Worm (Caenorhabditis elegans) whole organism, young adult: ENCODE measurements around the gene T22D1.17.

Experiments
- B0261.1 ChIP-seq: sonication (generic microtip); optimal IDR thresholded peaks from 2 replicates; lab custom pipeline; 2016; ENCODE audit warnings: mild to moderate bottlenecking, missing genetic modification characterization, moderate library complexity, missing compliant biosample characterization
- F10E7.11 ChIP-seq: sonication (generic microtip); optimal IDR thresholded peaks from 2 replicates; lab custom pipeline; 2017; ENCODE audit warnings: mild to moderate bottlenecking, missing genetic modification characterization, moderate library complexity, missing compliant biosample characterization
- F33H1.4 ChIP-seq: fragments of 200-800 bp; sonication (Bioruptor generic); IDR thresholded peaks from 2 replicates; pipeline ENCODE4 v1.3.6; 2022; ENCODE audit warnings: missing genetic modification reagents, missing genetic modification characterization, missing compliant biosample characterization
- F37B4.10 ChIP-seq: fragments of 200-800 bp; sonication (Bioruptor generic); IDR thresholded peaks from 2 replicates; pipeline ENCODE4 v1.3.6; 2022; ENCODE audit warnings: missing genetic modification characterization, missing compliant biosample characterization
- F55B11.4 ChIP-seq: sonication (generic microtip); optimal IDR thresholded peaks from 2 replicates; lab custom pipeline; 2016; ENCODE audit warnings: missing compliant biosample characterization, missing genetic modification characterization, borderline replicate concordance; ENCODE audit not compliant: insufficient read depth
- Y53F4B.3 ChIP-seq: fragments of 200-800 bp; sonication (Bioruptor generic); IDR thresholded peaks from 2 replicates; pipeline ENCODE4 v1.3.6; 2022; ENCODE audit warnings: missing genetic modification reagents, missing genetic modification characterization, missing compliant biosample characterization
- Y79H2A.3 ChIP-seq: fragments of 200-800 bp; sonication (Bioruptor generic); conservative IDR thresholded peaks from 2 replicates; pipeline ENCODE4 v1.3.6; 2022; ENCODE audit warnings: missing genetic modification reagents, missing genetic modification characterization, missing compliant biosample characterization
- ama-1 ChIP-seq, 3 experiments: fragments of 150-350 bp in 1 of 3; sonication (generic microtip) in 2 of 3; optimal IDR thresholded peaks; 2 replicates each; lab custom pipeline; 2014 to 2018; ENCODE audit warnings: missing biosample characterization in 2 of 3, missing genetic modification characterization in 2 of 3, missing genetic modification reagents in 2 of 3
- aptf-3 ChIP-seq: fragments of 200-800 bp; sonication (Bioruptor generic); IDR thresholded peaks from 2 replicates; pipeline ENCODE4 v1.3.6; 2022; ENCODE audit warnings: missing genetic modification characterization, missing compliant biosample characterization
- atf-7 ChIP-seq: sonication (generic microtip); optimal IDR thresholded peaks from 2 replicates; lab custom pipeline; 2017; ENCODE audit warnings: mild to moderate bottlenecking, missing genetic modification characterization, missing compliant biosample characterization
- athp-1 ChIP-seq: sonication (generic microtip); optimal IDR thresholded peaks from 2 replicates; lab custom pipeline; 2017; ENCODE audit warnings: mild to moderate bottlenecking, missing genetic modification characterization, missing compliant biosample characterization
- attf-5 ChIP-seq: fragments of 200-800 bp; sonication (Bioruptor generic); optimal IDR thresholded peaks from 2 replicates; lab custom pipeline; 2018; ENCODE audit warnings: mild to moderate bottlenecking, missing genetic modification characterization, missing compliant biosample characterization
- bed-2 ChIP-seq: fragments of 200-800 bp; sonication (Bioruptor generic); IDR thresholded peaks from 2 replicates; pipeline ENCODE4 v1.3.6; 2022; ENCODE audit warnings: missing genetic modification reagents, missing genetic modification characterization, missing compliant biosample characterization
- ceh-40 ChIP-seq: fragments of 200-800 bp; sonication (Bioruptor generic); IDR thresholded peaks from 2 replicates; pipeline ENCODE4 v1.3.6; 2022; ENCODE audit warnings: missing genetic modification characterization, missing compliant biosample characterization
- ceh-58 ChIP-seq: fragments of 200-800 bp; sonication (Bioruptor generic); IDR thresholded peaks from 2 replicates; pipeline ENCODE4 v1.3.6; 2022; ENCODE audit warnings: missing genetic modification characterization, missing compliant biosample characterization
- ceh-79 ChIP-seq: sonication (generic microtip); optimal IDR thresholded peaks from 2 replicates; lab custom pipeline; 2017; ENCODE audit warnings: mild to moderate bottlenecking, missing genetic modification characterization, missing compliant biosample characterization
- ceh-91 ChIP-seq: fragments of 200-800 bp; sonication (Bioruptor generic); IDR thresholded peaks from 2 replicates; pipeline ENCODE4 v1.3.6; 2022; ENCODE audit warnings: missing genetic modification reagents, missing genetic modification characterization, missing compliant biosample characterization
- dox-1 ChIP-seq: fragments of 200-800 bp; sonication (Bioruptor generic); IDR thresholded peaks from 2 replicates; pipeline ENCODE4 v1.3.6; 2022; ENCODE audit warnings: missing genetic modification reagents, missing genetic modification characterization, missing compliant biosample characterization
- dpl-1 ChIP-seq: fragments of 150-350 bp; optimal IDR thresholded peaks from 2 replicates; lab custom pipeline; 2014; ENCODE audit warnings: missing biosample characterization, missing genetic modification reagents, missing genetic modification characterization
- efl-1 ChIP-seq: fragments of 150-350 bp; optimal IDR thresholded peaks from 2 replicates; lab custom pipeline; 2014; ENCODE audit warnings: missing biosample characterization, missing genetic modification reagents, missing genetic modification characterization
- him-1 ChIP-seq: sonication (generic microtip); optimal IDR thresholded peaks from 2 replicates; lab custom pipeline; 2016; ENCODE audit warnings: missing genotype, missing genetic modification reagents, missing genetic modification characterization, missing compliant biosample characterization
- hmg-1.2 ChIP-seq: fragments of 200-800 bp; sonication (Bioruptor generic); IDR thresholded peaks from 2 replicates; pipeline ENCODE4 v1.3.6; 2022; ENCODE audit warnings: missing genetic modification reagents, missing genetic modification characterization, missing compliant biosample characterization
- hmg-20 ChIP-seq: fragments of 200-800 bp; sonication (Bioruptor generic); IDR thresholded peaks from 2 replicates; pipeline ENCODE4 v1.3.6; 2022; ENCODE audit warnings: missing genetic modification reagents, missing genetic modification characterization, missing compliant biosample characterization
- hrde-1 ChIP-seq: sonication (generic microtip); optimal IDR thresholded peaks from 2 replicates; lab custom pipeline; 2016; ENCODE audit warnings: missing genetic modification characterization, mild to moderate bottlenecking, missing compliant biosample characterization, moderate library complexity, missing genotype, missing genetic modification reagents, borderline replicate concordance
- lin-26 ChIP-seq: fragments of 200-800 bp; sonication (Bioruptor generic); IDR thresholded peaks from 2 replicates; pipeline ENCODE4 v1.3.6; 2022; ENCODE audit warnings: missing genetic modification reagents, missing genetic modification characterization, missing compliant biosample characterization
- lin-40 ChIP-seq: sonication (generic microtip); optimal IDR thresholded peaks from 2 replicates; lab custom pipeline; 2016; ENCODE audit warnings: missing genetic modification characterization, mild to moderate bottlenecking, missing compliant biosample characterization, missing genotype, missing genetic modification reagents
- lin-54 ChIP-seq: fragments of 200-800 bp; sonication (Bioruptor generic); optimal IDR thresholded peaks from 2 replicates; lab custom pipeline; 2018; ENCODE audit warnings: mild to moderate bottlenecking, missing genetic modification characterization, missing compliant biosample characterization
- lir-1 ChIP-seq: fragments of 200-800 bp; sonication (Bioruptor generic); conservative IDR thresholded peaks from 2 replicates; pipeline ENCODE4 v1.3.6; 2022; ENCODE audit warnings: missing genetic modification reagents, missing genetic modification characterization, missing compliant biosample characterization
- madf-8 ChIP-seq: fragments of 200-800 bp; sonication (Bioruptor generic); conservative IDR thresholded peaks from 2 replicates; pipeline ENCODE4 v1.3.6; 2022; ENCODE audit warnings: missing genetic modification reagents, missing genetic modification characterization, missing compliant biosample characterization
- nfya-2 ChIP-seq: fragments of 200-800 bp; sonication (Bioruptor generic); IDR thresholded peaks from 2 replicates; pipeline ENCODE4 v1.3.6; 2022; ENCODE audit warnings: missing genetic modification reagents, missing genetic modification characterization, missing compliant biosample characterization
- nfyb-1 ChIP-seq: fragments of 200-800 bp; sonication (Bioruptor generic); IDR thresholded peaks from 2 replicates; pipeline ENCODE4 v1.3.6; 2022; ENCODE audit warnings: missing genetic modification reagents, missing genetic modification characterization, missing compliant biosample characterization
- nhr-179 ChIP-seq: sonication (generic microtip); optimal IDR thresholded peaks from 2 replicates; lab custom pipeline; 2016; ENCODE audit warnings: mild to moderate bottlenecking, missing genetic modification characterization, missing compliant biosample characterization
- nhr-27 ChIP-seq: fragments of 200-800 bp; sonication (Bioruptor generic); optimal IDR thresholded peaks from 2 replicates; lab custom pipeline; 2018; ENCODE audit warnings: mild to moderate bottlenecking, missing genetic modification characterization, moderate library complexity, missing compliant biosample characterization
- nhr-80 ChIP-seq: sonication (generic microtip); optimal IDR thresholded peaks from 2 replicates; lab custom pipeline; 2016; ENCODE audit warnings: missing genetic modification characterization, missing compliant biosample characterization
- pbrm-1 ChIP-seq: fragments of 200-800 bp; sonication (Bioruptor generic); IDR thresholded peaks from 2 replicates; pipeline ENCODE4 v1.3.6; 2022; ENCODE audit warnings: missing genetic modification reagents, missing genetic modification characterization, missing compliant biosample characterization
- pha-4 ChIP-seq: fragments of 150-350 bp; sonication (generic microtip); optimal IDR thresholded peaks from 2 replicates; lab custom pipeline; 2014; ENCODE audit warnings: missing biosample characterization, missing genetic modification reagents, missing genetic modification characterization
- rcor-1 ChIP-seq: fragments of 200-800 bp; sonication (Bioruptor generic); IDR thresholded peaks from 2 replicates; pipeline ENCODE4 v1.3.6; 2022; ENCODE audit warnings: missing genetic modification reagents, missing genetic modification characterization, missing compliant biosample characterization
- rpc-1 ChIP-seq, 2 experiments: fragments of 150-350 bp in 1 of 2; sonication (generic microtip) in 1 of 2; optimal IDR thresholded peaks; 2 replicates each; lab custom pipeline; 2014 to 2018; ENCODE audit warnings: missing biosample characterization in 1 of 2, missing genetic modification characterization in 1 of 2, missing genetic modification reagents in 1 of 2, missing genotype in 1 of 2
- sdz-38 ChIP-seq: sonication (generic microtip); optimal IDR thresholded peaks from 2 replicates; lab custom pipeline; 2016; ENCODE audit warnings: missing genotype, missing genetic modification characterization, missing compliant biosample characterization
- snpc-4 ChIP-seq, 5 experiments: fragments of 150-350 bp in 1 of 5; sonication (generic microtip) in 4 of 5; optimal IDR thresholded peaks; 2 replicates each; lab custom pipeline; 2014 to 2018; ENCODE audit warnings: missing genetic modification characterization in 5 of 5, missing biosample characterization in 3 of 5, antibody characterized with exemption in 2 of 5, mild to moderate bottlenecking in 2 of 5, missing compliant biosample characterization in 2 of 5, missing genotype in 2 of 5, moderate library complexity in 2 of 5, missing genetic modification reagents in 1 of 5
- somi-1 ChIP-seq: fragments of 200-800 bp; sonication (Bioruptor generic); optimal IDR thresholded peaks from 2 replicates; lab custom pipeline; 2018; ENCODE audit warnings: mild to moderate bottlenecking, missing genetic modification characterization, missing compliant biosample characterization
- tbp1 ChIP-seq: fragments of 200-800 bp; sonication (Bioruptor generic); optimal IDR thresholded peaks from 2 replicates; lab custom pipeline; 2018; ENCODE audit warnings: mild to moderate bottlenecking, missing genetic modification characterization, missing compliant biosample characterization
- tbx-9 ChIP-seq: sonication (generic microtip); optimal IDR thresholded peaks from 2 replicates; lab custom pipeline; 2016; ENCODE audit warnings: borderline replicate concordance, missing genetic modification characterization, inconsistent platforms, missing compliant biosample characterization
- tlf-1 ChIP-seq: fragments of 200-800 bp; sonication (Bioruptor generic); optimal IDR thresholded peaks from 2 replicates; lab custom pipeline; 2018; ENCODE audit warnings: mild to moderate bottlenecking, missing genetic modification characterization, missing compliant biosample characterization
- ztf-18 ChIP-seq: sonication (generic microtip); optimal IDR thresholded peaks from 2 replicates; lab custom pipeline; 2016; ENCODE audit warnings: missing genotype, mild to moderate bottlenecking, missing genetic modification characterization, missing compliant biosample characterization
- ztf-28 ChIP-seq: fragments of 200-800 bp; sonication (Bioruptor generic); IDR thresholded peaks from 2 replicates; pipeline ENCODE4 v1.3.6; 2022; ENCODE audit warnings: missing genetic modification reagents, missing genetic modification characterization, missing compliant biosample characterization

The T22D1.17 gene

ce11 chrIV:6909863-6910733, 4.3 kb downstream of the T22D1.17 start, which contains the start of the genes rpn-1 and ribo-1 (continued):
- TF ChIP-seq Y53F4B.3 (no peak), tbp1 (GFP tag; lab: Kevin White, UChicago) (peak; percentile 5), somi-1 (GFP tag; lab: Kevin White, UChicago) (no peak), him-1 (tag; lab: Kevin White, UChicago) (no peak), F33H1.4 (GFP tag; lab: Robert Waterston, UW) (peak; percentile 88), B0261.1 (tag; lab: Kevin White, UChicago) (no peak), hrde-1 (tag; lab: Kevin White, UChicago) (no peak), hmg-1.2 (GFP tag; lab: Robert Waterston, UW) (peak; percentile 31; the same call in 1 of the 2 replicates), F37B4.10 (GFP tag; lab: Robert Waterston, UW) (no peak), pha-4 (no peak), ceh-79 (tag; lab: Kevin White, UChicago) (no peak), ztf-18 (tag; lab: Kevin White, UChicago) (peak; percentile 3), madf-8 (GFP tag; lab: Robert Waterston, UW) (peak; percentile 44; the same call in 1 of the 2 replicates), tbx-9 (tag; lab: Kevin White, UChicago) (no peak), efl-1 (GFP tag; lab: Kevin White, UChicago) (peak; percentile 74), nfyb-1 (no peak), hmg-20 (no peak), ceh-91 (GFP tag; lab: Robert Waterston, UW) (0 out of 2 replicates have a peak, but pooled peaks have one; percentile 32), ceh-58 (GFP tag; lab: Robert Waterston, UW) (no peak), ceh-40 (GFP tag; lab: Robert Waterston, UW) (no peak), ztf-28 (GFP tag; lab: Robert Waterston, UW) (no peak), rpc-1 (optimal IDR thresholded peaks at IDR 0.05; lab: Kevin White, UChicago) (no peak), rpc-1 (tag; optimal IDR thresholded peaks at IDR 0.05; lab: Kevin White, UChicago) (no peak), bed-2 (GFP tag; lab: Robert Waterston, UW) (no peak), nhr-27 (tag; lab: Kevin White, UChicago) (no peak), Y79H2A.3 (no peak), ama-1 (optimal IDR thresholded peaks at IDR 0.05; lab: Kevin White, UChicago) (no peak), ama-1 (GFP tag; optimal IDR thresholded peaks at IDR 0.05; lab: Kevin White, UChicago) (no peak), snpc-4 (GFP tag; optimal IDR thresholded peaks at IDR 0.05; lab: Kevin White, UChicago) (no peak), snpc-4 (tag; optimal IDR thresholded peaks at IDR 0.05; lab: Kevin White, UChicago) (peak in 3 of 4 experiments; percentile 42 to 64 (median 63)), nfya-2 (GFP tag; lab: Robert Waterston, UW) (no peak), F55B11.4 (tag; lab: Kevin White, UChicago) (no peak), lin-40 (no peak), atf-7 (tag; lab: Kevin White, UChicago) (no peak), dox-1 (GFP tag; lab: Robert Waterston, UW) (peak; percentile 56; the same call in 1 of the 2 replicates), lin-54 (GFP tag; lab: Kevin White, UChicago) (peak; percentile 42), athp-1 (no peak), F10E7.11 (tag; lab: Kevin White, UChicago) (no peak), rcor-1 (GFP tag; lab: Robert Waterston, UW) (no peak), nhr-80 (tag; lab: Kevin White, UChicago) (peak; percentile 1), aptf-3 (GFP tag; lab: Robert Waterston, UW) (no peak), tlf-1 (GFP tag; lab: Kevin White, UChicago) (no peak), lir-1 (no peak), lin-26 (GFP tag; lab: Robert Waterston, UW) (no peak), nhr-179 (tag; lab: Kevin White, UChicago) (no peak), attf-5 (no peak), sdz-38 (tag; lab: Kevin White, UChicago) (no peak), pbrm-1 (GFP tag; lab: Robert Waterston, UW) (no peak), dpl-1 (GFP tag; lab: Kevin White, UChicago) (peak; percentile 18)
